Fruit fly (Drosophila melanogaster) whole organism, pupa: ENCODE data around the gene CG8064.

Source experiments
- CG10348 ChIP-seq: fragments of 200-800 bp; sonication (Bioruptor generic); IDR thresholded peaks from 2 replicates; pipeline ENCODE4 v1.3.6; 2022; ENCODE audit warnings: missing biosample characterization, missing genetic modification characterization
- CG12605 ChIP-seq: fragments of 200-800 bp; sonication (Bioruptor generic); IDR thresholded peaks from 2 replicates; pipeline ENCODE4 v1.3.6; 2022; ENCODE audit warnings: missing biosample characterization, missing genetic modification characterization
- CG13204 ChIP-seq: fragments of 200-800 bp; sonication (Bioruptor generic); optimal IDR thresholded peaks from 2 replicates; lab custom pipeline; 2018; ENCODE audit warnings: missing biosample characterization, mild to moderate bottlenecking, missing genetic modification characterization, moderate library complexity
- CG14655 ChIP-seq: fragments of 200-800 bp; sonication (Bioruptor generic); optimal IDR thresholded peaks from 3 replicates; lab custom pipeline; 2017; ENCODE audit warnings: mild to moderate bottlenecking, missing biosample characterization, missing genetic modification reagents, missing genetic modification characterization
- CG15710 ChIP-seq: fragments of 200-800 bp; sonication (Bioruptor generic); optimal IDR thresholded peaks from 2 replicates; lab custom pipeline; 2018; ENCODE audit warnings: missing biosample characterization, mild to moderate bottlenecking, missing genetic modification characterization, moderate library complexity
- CG17806 ChIP-seq: fragments of 200-800 bp; sonication (Bioruptor generic); optimal IDR thresholded peaks from 2 replicates; lab custom pipeline; 2018; ENCODE audit warnings: missing biosample characterization, mild to moderate bottlenecking, missing genetic modification characterization, moderate library complexity
- CG32121 ChIP-seq: fragments of 200-800 bp; sonication (Bioruptor generic); IDR thresholded peaks from 2 replicates; pipeline ENCODE4 v1.3.6; 2022; ENCODE audit warnings: missing biosample characterization, missing genetic modification characterization
- CG34367 ChIP-seq: fragments of 200-800 bp; sonication (Bioruptor generic); optimal IDR thresholded peaks from 2 replicates; lab custom pipeline; 2018; ENCODE audit warnings: missing biosample characterization, mild to moderate bottlenecking, missing genetic modification characterization
- CG4496 ChIP-seq: fragments of 200-800 bp; sonication (Bioruptor generic); IDR thresholded peaks from 3 replicates; pipeline ENCODE4 v1.3.6; 2022; ENCODE audit warnings: missing biosample characterization, missing genetic modification characterization
- CG8159 ChIP-seq: fragments of 200-800 bp; sonication (Bioruptor generic); optimal IDR thresholded peaks from 3 replicates; lab custom pipeline; 2018; ENCODE audit warnings: missing biosample characterization, mild to moderate bottlenecking, missing genetic modification characterization, moderate library complexity
- CG8301 ChIP-seq: fragments of 200-800 bp; sonication (Bioruptor generic); optimal IDR thresholded peaks from 2 replicates; lab custom pipeline; 2018; ENCODE audit warnings: missing biosample characterization, mild to moderate bottlenecking, missing genetic modification characterization
- CG9948 ChIP-seq: fragments of 200-800 bp; sonication (Bioruptor generic); optimal IDR thresholded peaks from 2 replicates; lab custom pipeline; 2018; ENCODE audit warnings: missing biosample characterization, mild to moderate bottlenecking, missing genetic modification characterization, moderate library complexity
- D1 ChIP-seq: fragments of 200-800 bp; sonication (Bioruptor generic); optimal IDR thresholded peaks from 2 replicates; lab custom pipeline; 2018; ENCODE audit warnings: missing biosample characterization, mild to moderate bottlenecking, missing genetic modification characterization, moderate library complexity
- EcR ChIP-seq: fragments of 200-800 bp; sonication (Bioruptor generic); optimal IDR thresholded peaks from 3 replicates; lab custom pipeline; 2019; ENCODE audit warnings: missing biosample characterization, missing genetic modification characterization, mild to moderate bottlenecking, moderate library complexity, missing genetic modification reagents
- Ets98B ChIP-seq: fragments of 200-800 bp; sonication (Bioruptor generic); IDR thresholded peaks from 2 replicates; pipeline ENCODE4 v1.3.6; 2022; ENCODE audit warnings: missing biosample characterization, missing genetic modification characterization
- Pif1A ChIP-seq: fragments of 200-800 bp; sonication (Bioruptor generic); optimal IDR thresholded peaks from 3 replicates; lab custom pipeline; 2016; ENCODE audit warnings: missing biosample characterization, missing genetic modification characterization
- Pif1B ChIP-seq: fragments of 200-800 bp; sonication (Bioruptor generic); optimal IDR thresholded peaks from 3 replicates; lab custom pipeline; 2016; ENCODE audit warnings: missing biosample characterization, missing genetic modification characterization
- Snoo ChIP-seq: fragments of 200-800 bp; sonication (Bioruptor generic); optimal IDR thresholded peaks from 3 replicates; lab custom pipeline; 2017; ENCODE audit warnings: missing biosample characterization, mild to moderate bottlenecking, missing genetic modification characterization, inconsistent platforms
- fd96Ca ChIP-seq: fragments of 200-800 bp; sonication (Bioruptor generic); IDR thresholded peaks from 3 replicates; pipeline ENCODE4 v1.3.6; 2022; ENCODE audit warnings: missing biosample characterization, missing genetic modification characterization
- gl ChIP-seq: fragments of 200-800 bp; sonication (Bioruptor generic); optimal IDR thresholded peaks from 2 replicates; lab custom pipeline; 2018; ENCODE audit warnings: missing biosample characterization, mild to moderate bottlenecking, missing genetic modification characterization
- rn ChIP-seq: fragments of 200-800 bp; sonication (Bioruptor generic); IDR thresholded peaks from 2 replicates; pipeline ENCODE4 v1.3.6; 2022; ENCODE audit warnings: missing biosample characterization, missing genetic modification characterization

CG8064 gene

DNA sequence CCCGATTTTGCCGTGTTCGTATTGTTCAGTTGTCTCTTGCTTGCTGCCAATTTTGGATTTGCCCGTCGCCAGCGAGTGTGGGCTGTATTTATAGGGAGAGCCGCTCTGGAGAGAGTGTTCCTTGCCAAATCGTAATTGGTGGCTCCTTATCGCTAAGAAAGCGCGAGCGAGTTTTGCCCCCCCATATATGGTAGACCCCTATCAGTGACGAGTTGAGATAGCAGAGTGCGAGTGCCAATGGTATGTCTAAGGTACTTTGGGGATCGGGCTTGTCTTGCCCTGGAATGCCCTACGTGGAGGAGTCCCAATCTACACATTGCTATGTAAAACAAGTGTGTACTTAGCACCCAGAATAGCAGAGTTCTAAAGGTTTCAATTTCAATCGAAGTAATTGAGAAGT is 4.0 kb upstream of the CG8064 start, which contains the start of gene CG7142:
CG7142 (minus strand) TSS at position 29 of the 400 bp plus-strand sequence.
- TF ChIP-seq CG8159: no peak
- TF ChIP-seq CG8301 (tag; lab: Kevin White, UChicago): no peak
- no peak for TF ChIP-seq fd96Ca (GFP tag; lab: Robert Waterston, UW)
- TF ChIP-seq Pif1A (GFP tag; lab: Kevin White, UChicago): no peak
- TF ChIP-seq CG9948: no peak
- no peak for TF ChIP-seq CG13204 (GFP tag; lab: Kevin White, UChicago)

DNA sequence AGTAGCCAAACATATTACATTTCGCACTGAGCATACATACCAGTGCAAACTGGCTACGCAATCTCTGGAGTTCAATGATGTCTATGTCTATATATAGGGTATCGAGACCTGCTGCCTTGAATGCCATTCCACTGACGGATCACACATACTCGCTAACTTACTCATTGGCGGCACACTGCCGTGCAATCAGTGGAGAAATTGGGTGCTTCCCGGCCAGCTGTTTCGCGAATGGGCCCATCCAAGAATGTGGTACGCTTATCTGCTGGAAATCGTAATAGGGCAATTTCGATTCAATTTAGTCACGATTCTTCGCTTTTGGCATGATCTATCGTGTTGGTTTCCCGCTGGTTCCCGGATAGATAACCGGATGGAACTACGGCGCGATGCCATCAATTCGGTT is 3.3 kb upstream of the CG8064 start:
- TF ChIP-seq Snoo (tag; lab: Kevin White, UChicago) (no peak), CG13204 (GFP tag; lab: Kevin White, UChicago) (no peak), EcR (peak; percentile 58), Pif1A (GFP tag; lab: Kevin White, UChicago) (no peak), CG14655 (GFP tag; lab: Kevin White, UChicago) (no peak), Ets98B (GFP tag; lab: Robert Waterston, UW) (no peak), CG10348 (GFP tag; lab: Robert Waterston, UW) (no peak), CG17806 (tag; lab: Kevin White, UChicago) (no peak)

DNA sequence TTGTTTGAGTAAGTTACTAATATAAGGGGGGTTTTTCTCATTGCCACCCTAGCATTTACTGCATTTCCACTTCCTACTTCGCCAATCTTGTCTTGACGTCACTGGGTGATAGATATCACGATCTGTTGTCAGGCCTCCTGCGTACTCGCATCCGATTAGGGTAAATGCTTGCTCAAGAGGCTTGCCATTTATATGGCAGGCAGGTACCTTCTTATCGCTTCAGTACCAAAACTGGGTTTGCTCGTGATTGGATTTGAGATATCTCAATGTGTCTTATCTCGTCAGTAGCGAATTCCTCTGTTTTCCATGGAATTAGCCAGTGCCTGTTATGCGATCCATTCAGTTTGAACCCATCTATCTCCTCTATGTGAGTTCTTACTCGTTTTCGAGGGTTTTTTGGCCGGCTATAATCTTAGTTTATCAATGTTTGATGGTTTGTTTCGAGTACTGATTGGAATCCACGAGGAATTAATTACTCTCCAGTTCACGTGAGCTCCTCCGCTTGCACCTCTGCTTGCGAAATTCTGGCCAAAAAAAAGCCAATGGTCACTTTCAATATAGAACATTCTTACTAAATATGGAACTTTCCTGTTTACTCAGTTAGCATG is 2.5 kb upstream of the CG8064 start:
- TF ChIP-seq EcR: no peak
- TF ChIP-seq fd96Ca (GFP tag; lab: Robert Waterston, UW): no peak
- TF ChIP-seq CG8301 (tag; lab: Kevin White, UChicago): no peak
- no peak for TF ChIP-seq CG4496 (GFP tag; lab: Robert Waterston, UW)
- TF ChIP-seq CG10348 (GFP tag; lab: Robert Waterston, UW): no peak
- no peak for TF ChIP-seq Pif1B (GFP tag; lab: Kevin White, UChicago)
- no peak for TF ChIP-seq CG8159
- TF ChIP-seq, all 21 proteins: peak for 0

DNA sequence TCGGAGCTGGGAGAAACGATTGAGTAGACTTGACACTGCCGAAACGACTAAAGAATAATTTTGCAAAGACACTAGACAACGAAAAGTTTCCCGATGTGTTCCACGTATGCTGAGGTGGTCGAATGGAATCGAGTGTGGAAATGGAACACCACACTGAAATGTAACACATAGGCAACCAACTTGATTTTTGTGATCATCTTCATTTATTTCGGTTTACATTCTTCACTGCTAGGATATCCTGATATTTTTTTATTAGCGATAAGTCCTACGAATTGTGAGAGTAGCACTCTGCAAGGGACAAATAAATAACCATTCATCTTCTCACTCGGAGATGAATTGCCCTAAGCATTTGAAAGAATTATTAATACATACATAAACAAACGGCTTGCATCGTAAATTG is 5.2 kb downstream of the CG8064 start, which contains the start of gene CG7131:
CG7131 (minus strand) TSS at position 101 of the 400 bp plus-strand sequence.
- TF ChIP-seq CG4496 (GFP tag; lab: Robert Waterston, UW) (no peak), CG12605 (GFP tag; lab: Robert Waterston, UW) (no peak), Pif1A (GFP tag; lab: Kevin White, UChicago) (no peak), CG17806 (tag; lab: Kevin White, UChicago) (no peak), CG15710 (tag; lab: Kevin White, UChicago) (no peak), rn (no peak), Snoo (tag; lab: Kevin White, UChicago) (no peak), gl (no peak), CG10348 (GFP tag; lab: Robert Waterston, UW) (no peak), CG8301 (tag; lab: Kevin White, UChicago) (no peak), Pif1B (GFP tag; lab: Kevin White, UChicago) (no peak), CG9948 (no peak), CG8159 (no peak), fd96Ca (GFP tag; lab: Robert Waterston, UW) (no peak), CG34367 (tag; lab: Kevin White, UChicago) (no peak), CG32121 (no peak), EcR (no peak), CG14655 (GFP tag; lab: Kevin White, UChicago) (no peak), Ets98B (GFP tag; lab: Robert Waterston, UW) (no peak)

DNA sequence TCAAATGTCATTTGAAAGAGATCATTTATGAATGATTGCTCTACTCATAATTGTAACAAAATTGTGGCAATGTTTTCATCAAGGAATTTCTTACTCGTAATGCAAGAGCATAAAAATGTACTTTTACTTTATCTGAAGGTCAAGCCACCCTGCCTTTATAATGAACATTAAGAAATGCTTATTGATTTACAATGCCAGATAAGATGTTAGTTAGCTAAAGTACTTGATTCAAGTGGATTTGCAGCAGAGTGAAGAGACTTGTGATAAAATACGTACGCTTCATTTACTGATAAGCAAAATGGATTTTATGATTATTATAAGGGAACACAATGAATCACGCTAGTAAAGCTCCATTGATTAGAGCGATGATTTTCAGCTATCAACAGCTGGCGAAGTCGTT is 8.4 kb downstream of the CG8064 start:
- no peak for TF ChIP-seq CG12605 (GFP tag; lab: Robert Waterston, UW)

dm6 chr3R:18292371-18292770 is 8.9 kb downstream of the CG8064 start:
- TF ChIP-seq Pif1A (GFP tag; lab: Kevin White, UChicago) (no peak), CG15710 (tag; lab: Kevin White, UChicago) (no peak), D1 (tag; lab: Kevin White, UChicago) (no peak), gl (no peak), CG9948 (no peak), CG14655 (GFP tag; lab: Kevin White, UChicago) (no peak), CG13204 (GFP tag; lab: Kevin White, UChicago) (no peak), rn (no peak), CG12605 (GFP tag; lab: Robert Waterston, UW) (no peak), CG34367 (tag; lab: Kevin White, UChicago) (no peak), fd96Ca (GFP tag; lab: Robert Waterston, UW) (no peak), Ets98B (GFP tag; lab: Robert Waterston, UW) (no peak), Snoo (tag; lab: Kevin White, UChicago) (no peak), CG4496 (GFP tag; lab: Robert Waterston, UW) (no peak), Pif1B (GFP tag; lab: Kevin White, UChicago) (no peak)
- TF ChIP-seq, all 21 proteins: peak for 0

DNA sequence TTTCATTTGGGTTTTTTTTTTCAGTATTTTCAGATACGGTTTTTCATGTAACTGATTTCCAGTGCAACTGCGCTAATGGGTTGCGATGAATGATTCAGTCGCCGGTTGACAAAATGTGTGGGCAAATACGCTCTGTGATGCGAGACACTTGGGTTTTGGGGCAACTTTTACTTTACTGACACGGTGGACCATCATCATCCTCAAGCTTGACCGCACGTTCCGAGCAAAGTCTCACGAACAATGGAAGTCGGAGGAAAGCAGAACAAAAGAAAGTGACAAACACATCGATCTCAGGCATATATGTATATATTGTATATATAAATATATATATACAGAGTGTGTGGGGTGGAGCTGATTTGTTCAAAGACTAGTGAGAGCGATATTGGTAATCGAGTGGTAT is 11.0 kb downstream of the CG8064 start:
- TF ChIP-seq EcR (peak; percentile 9), CG8301 (tag; lab: Kevin White, UChicago) (no peak), CG8159 (no peak), Snoo (tag; lab: Kevin White, UChicago) (no peak), Ets98B (GFP tag; lab: Robert Waterston, UW) (no peak), CG14655 (GFP tag; lab: Kevin White, UChicago) (no peak), CG13204 (GFP tag; lab: Kevin White, UChicago) (no peak), CG34367 (tag; lab: Kevin White, UChicago) (no peak), CG32121 (no peak), CG4496 (GFP tag; lab: Robert Waterston, UW) (peak; percentile 36; the same call in 1 of the 3 replicates), Pif1B (GFP tag; lab: Kevin White, UChicago) (no peak), CG10348 (GFP tag; lab: Robert Waterston, UW) (no peak), D1 (tag; lab: Kevin White, UChicago) (no peak), rn (no peak), Pif1A (GFP tag; lab: Kevin White, UChicago) (no peak), CG17806 (tag; lab: Kevin White, UChicago) (no peak)
